Worm (Caenorhabditis elegans) whole organism, L4 larva: Measurements from ENCODE around the gene ptr-25.
A peak's percentile ranks its signal among the peaks of the same experiment; 100 is the strongest.

Experiments
- D1046.2 ChIP-seq: fragments of 200-800 bp; sonication (Bioruptor generic); IDR thresholded peaks from 2 replicates; pipeline ENCODE4 v1.3.6; 2022; ENCODE audit warnings: missing genetic modification characterization, missing compliant biosample characterization
- F44E2.7 ChIP-seq: fragments of 200-800 bp; sonication (Bioruptor generic); IDR thresholded peaks from 2 replicates; pipeline ENCODE4 v2.1.2; 2022; ENCODE audit warnings: missing genetic modification characterization, missing compliant biosample characterization
- F49E8.2 ChIP-seq: sonication (generic microtip); optimal IDR thresholded peaks from 2 replicates; lab custom pipeline; 2016; ENCODE audit warnings: missing compliant biosample characterization, mild to moderate bottlenecking, missing genetic modification characterization, borderline replicate concordance
- R02D3.7 ChIP-seq: fragments of 150-350 bp; sonication (generic microtip); optimal IDR thresholded peaks from 3 replicates; lab custom pipeline; 2014; ENCODE audit warnings: missing biosample characterization, missing genetic modification characterization
- Y105C5A.15 ChIP-seq: fragments of 200-800 bp; sonication (Bioruptor generic); IDR thresholded peaks from 2 replicates; pipeline ENCODE4 v1.3.6; 2022; ENCODE audit warnings: missing genetic modification characterization, missing compliant biosample characterization
- Y48G9A.11 ChIP-seq: fragments of 200-800 bp; sonication (Bioruptor generic); IDR thresholded peaks from 2 replicates; pipeline ENCODE4 v1.3.6; 2022; ENCODE audit warnings: missing genetic modification reagents, missing genetic modification characterization, missing compliant biosample characterization
- ZK546.5 ChIP-seq, 2 experiments: sonication (generic microtip); optimal IDR thresholded peaks; 2 replicates each; lab custom pipeline; 2017; ENCODE audit warnings: missing biosample characterization in 2 of 2, missing genetic modification characterization in 2 of 2
- aha-1 ChIP-seq: fragments of 150-350 bp; peaks from one replicate; lab custom pipeline; 2014; ENCODE audit warnings: missing biosample characterization, missing genetic modification characterization
- aly-2 ChIP-seq: sonication (generic microtip); optimal IDR thresholded peaks from 2 replicates; lab custom pipeline; 2018; ENCODE audit warnings: missing biosample characterization, missing genetic modification characterization
- ama-1 ChIP-seq: fragments of 150-350 bp; optimal IDR thresholded peaks from 2 replicates; lab custom pipeline; 2014; ENCODE audit warnings: inconsistent platforms, mixed read lengths
- arid-1 ChIP-seq: fragments of 200-800 bp; sonication (Bioruptor generic); conservative IDR thresholded peaks from 2 replicates; pipeline ENCODE4 v1.3.6; 2022; ENCODE audit warnings: missing genetic modification reagents, missing genetic modification characterization, missing compliant biosample characterization
- attf-4 ChIP-seq: sonication (generic microtip); optimal IDR thresholded peaks from 3 replicates; lab custom pipeline; 2017; ENCODE audit warnings: missing biosample characterization, missing genetic modification characterization
- ceh-20 ChIP-seq: fragments of 200-800 bp; sonication (Bioruptor generic); IDR thresholded peaks from 2 replicates; pipeline ENCODE4 v1.3.6; 2022; ENCODE audit warnings: missing genetic modification reagents, missing genetic modification characterization, missing compliant biosample characterization
- ceh-28 ChIP-seq: fragments of 150-350 bp; optimal IDR thresholded peaks from 2 replicates; lab custom pipeline; 2014; ENCODE audit warnings: missing biosample characterization, missing genetic modification reagents, missing genetic modification characterization
- ceh-62 ChIP-seq: sonication (generic microtip); optimal IDR thresholded peaks from 2 replicates; lab custom pipeline; 2017; ENCODE audit warnings: missing biosample characterization, missing genetic modification characterization
- daf-12 ChIP-seq: fragments of 150-350 bp; optimal IDR thresholded peaks from 2 replicates; lab custom pipeline; 2014; ENCODE audit warnings: missing biosample characterization, missing genetic modification reagents, missing genetic modification characterization
- daf-16 ChIP-seq, 3 experiments: sonication (generic microtip); optimal IDR thresholded peaks; 2 replicates each; lab custom pipeline; 2016 to 2017; ENCODE audit warnings: missing genetic modification characterization in 3 of 3, missing genetic modification reagents in 3 of 3, mild to moderate bottlenecking in 2 of 3, missing compliant biosample characterization in 2 of 3, missing biosample characterization in 1 of 3, moderate library complexity in 1 of 3
- daf-8 ChIP-seq: fragments of 200-800 bp; sonication (Bioruptor generic); IDR thresholded peaks from 2 replicates; pipeline ENCODE4 v1.3.6; 2022; ENCODE audit warnings: missing genetic modification characterization, missing compliant biosample characterization
- dmd-9 ChIP-seq: fragments of 200-800 bp; sonication (Bioruptor generic); IDR thresholded peaks from 2 replicates; pipeline ENCODE4 v1.3.6; 2022; ENCODE audit warnings: missing genetic modification reagents, missing genetic modification characterization, missing compliant biosample characterization
- dpl-1 ChIP-seq: fragments of 150-350 bp; optimal IDR thresholded peaks from 2 replicates; lab custom pipeline; 2014; ENCODE audit warnings: missing biosample characterization, missing genetic modification reagents, missing genetic modification characterization
- fkh-10 ChIP-seq: fragments of 150-350 bp; optimal IDR thresholded peaks from 2 replicates; lab custom pipeline; 2014; ENCODE audit warnings: missing biosample characterization, missing genetic modification reagents, missing genetic modification characterization
- fos-1 ChIP-seq: fragments of 150-350 bp; optimal IDR thresholded peaks from 2 replicates; lab custom pipeline; 2014; ENCODE audit warnings: missing biosample characterization, missing genetic modification characterization
- hif-1 ChIP-seq, 2 experiments: sonication (generic microtip); optimal IDR thresholded peaks; 2 replicates each; lab custom pipeline; 2016 to 2017; ENCODE audit warnings: missing compliant biosample characterization in 2 of 2, missing genetic modification characterization in 2 of 2, missing genetic modification reagents in 2 of 2, missing genotype in 2 of 2, mild to moderate bottlenecking in 1 of 2
- hlh-11 ChIP-seq: fragments of 200-800 bp; sonication (Bioruptor generic); optimal IDR thresholded peaks from 2 replicates; lab custom pipeline; 2018; ENCODE audit warnings: mild to moderate bottlenecking, missing genetic modification characterization, missing compliant biosample characterization
- hmg-1.1 ChIP-seq: fragments of 200-800 bp; sonication (Bioruptor generic); IDR thresholded peaks from 2 replicates; pipeline ENCODE4 v1.3.6; 2022; ENCODE audit warnings: missing genetic modification reagents, missing genetic modification characterization, missing compliant biosample characterization
- lin-1 ChIP-seq: fragments of 200-800 bp; sonication (Bioruptor generic); IDR thresholded peaks from 2 replicates; pipeline ENCODE4 v1.3.6; 2022; ENCODE audit warnings: missing genetic modification reagents, missing genetic modification characterization, missing compliant biosample characterization
- lin-13 ChIP-seq: fragments of 150-350 bp; optimal IDR thresholded peaks from 2 replicates; lab custom pipeline; 2014; ENCODE audit warnings: missing biosample characterization, missing genetic modification reagents, missing genetic modification characterization
- lin-15B ChIP-seq: fragments of 150-350 bp; sonication (generic microtip); optimal IDR thresholded peaks from 3 replicates; lab custom pipeline; 2014; ENCODE audit warnings: missing biosample characterization, missing genetic modification characterization
- lin-29 ChIP-seq: fragments of 200-800 bp; sonication (Bioruptor generic); IDR thresholded peaks from 2 replicates; pipeline ENCODE4 v1.3.6; 2022; ENCODE audit warnings: missing genetic modification reagents, missing genetic modification characterization, missing compliant biosample characterization
- lin-39 ChIP-seq: fragments of 150-350 bp; optimal IDR thresholded peaks from 2 replicates; lab custom pipeline; 2014; ENCODE audit warnings: missing biosample characterization, missing genetic modification reagents, missing genetic modification characterization
- lir-3 ChIP-seq: sonication (generic microtip); optimal IDR thresholded peaks from 2 replicates; lab custom pipeline; 2016; ENCODE audit warnings: mild to moderate bottlenecking, missing genetic modification characterization, missing compliant biosample characterization
- mdt-29 ChIP-seq: fragments of 200-800 bp; sonication (Bioruptor generic); IDR thresholded peaks from 2 replicates; pipeline ENCODE4 v1.3.6; 2022; ENCODE audit warnings: missing genetic modification reagents, missing genetic modification characterization, missing compliant biosample characterization
- mxl-2 ChIP-seq: fragments of 200-800 bp; sonication (Bioruptor generic); conservative IDR thresholded peaks from 2 replicates; pipeline ENCODE4 v1.3.6; 2022; ENCODE audit warnings: missing genetic modification reagents, missing genetic modification characterization, missing compliant biosample characterization
- nhr-10 ChIP-seq: fragments of 150-350 bp; optimal IDR thresholded peaks from 2 replicates; lab custom pipeline; 2014; ENCODE audit warnings: missing biosample characterization, missing genetic modification characterization
- nhr-11 ChIP-seq: fragments of 150-350 bp; optimal IDR thresholded peaks from 2 replicates; lab custom pipeline; 2014; ENCODE audit warnings: missing biosample characterization, missing genetic modification characterization
- nhr-42 ChIP-seq: fragments of 200-800 bp; sonication (Bioruptor generic); IDR thresholded peaks from 2 replicates; pipeline ENCODE4 v1.3.6; 2022; ENCODE audit warnings: missing genetic modification characterization, missing compliant biosample characterization
- nhr-48 ChIP-seq: sonication (generic microtip); optimal IDR thresholded peaks from 2 replicates; lab custom pipeline; 2016; ENCODE audit warnings: mild to moderate bottlenecking, missing genetic modification characterization, missing compliant biosample characterization
- nhr-77 ChIP-seq: fragments of 150-350 bp; optimal IDR thresholded peaks from 2 replicates; lab custom pipeline; 2014; ENCODE audit warnings: missing biosample characterization, missing genetic modification characterization
- pqm-1 ChIP-seq: sonication (generic microtip); optimal IDR thresholded peaks from 2 replicates; lab custom pipeline; 2017; ENCODE audit warnings: missing biosample characterization, missing genetic modification characterization
- rbr-2 ChIP-seq: sonication (generic microtip); optimal IDR thresholded peaks from 2 replicates; lab custom pipeline; 2016; ENCODE audit warnings: missing genotype, missing genetic modification characterization, missing compliant biosample characterization
- saeg-2 ChIP-seq: fragments of 200-800 bp; sonication (Bioruptor generic); IDR thresholded peaks from 2 replicates; pipeline ENCODE4 v1.3.6; 2022; ENCODE audit warnings: missing genetic modification reagents, missing genetic modification characterization, missing compliant biosample characterization
- sdz-12 ChIP-seq: fragments of 200-800 bp; sonication (Bioruptor generic); optimal IDR thresholded peaks from 2 replicates; lab custom pipeline; 2018; ENCODE audit warnings: mild to moderate bottlenecking, missing genetic modification characterization, missing compliant biosample characterization
- skn-1 ChIP-seq: fragments of 150-350 bp; optimal IDR thresholded peaks from 2 replicates; lab custom pipeline; 2014; ENCODE audit warnings: missing biosample characterization, missing genetic modification characterization
- snpc-4 ChIP-seq: fragments of 150-350 bp; optimal IDR thresholded peaks from 2 replicates; lab custom pipeline; 2014; ENCODE audit warnings: missing biosample characterization, missing genetic modification characterization
- spr-3 ChIP-seq: fragments of 200-800 bp; sonication (Bioruptor generic); optimal IDR thresholded peaks from 2 replicates; lab custom pipeline; 2018; ENCODE audit warnings: mild to moderate bottlenecking, missing genetic modification characterization, missing compliant biosample characterization
- tag-97 ChIP-seq: fragments of 200-800 bp; sonication (Bioruptor generic); IDR thresholded peaks from 2 replicates; pipeline ENCODE4 v1.3.6; 2022; ENCODE audit warnings: missing genetic modification characterization, missing compliant biosample characterization
- unc-130 ChIP-seq: sonication (generic microtip); optimal IDR thresholded peaks from 2 replicates; lab custom pipeline; 2016; ENCODE audit warnings: missing genetic modification reagents, missing genetic modification characterization, missing compliant biosample characterization
- unc-39 ChIP-seq: sonication (generic microtip); optimal IDR thresholded peaks from 2 replicates; lab custom pipeline; 2017; ENCODE audit warnings: missing biosample characterization, missing genetic modification characterization
- unc-62 ChIP-seq, 3 experiments: fragments of 150-350 bp in 1 of 3; sonication (generic microtip); optimal IDR thresholded peaks in 2 of 3; peaks in 1 of 3; 1 replicate in 1 of 3; 2 replicates in 2 of 3; lab custom pipeline; 2014 to 2017; ENCODE audit warnings: missing biosample characterization in 3 of 3, missing genetic modification characterization in 3 of 3, missing genetic modification reagents in 3 of 3, missing genotype in 1 of 3
- vab-7 ChIP-seq: fragments of 200-800 bp; sonication (Bioruptor generic); IDR thresholded peaks from 2 replicates; pipeline ENCODE4 v1.3.6; 2022; ENCODE audit warnings: missing genetic modification reagents, missing genetic modification characterization, missing compliant biosample characterization
- zip-2 ChIP-seq: fragments of 150-350 bp; optimal IDR thresholded peaks from 2 replicates; lab custom pipeline; 2014; ENCODE audit warnings: missing biosample characterization, missing genetic modification characterization

ptr-25 gene

DNA sequence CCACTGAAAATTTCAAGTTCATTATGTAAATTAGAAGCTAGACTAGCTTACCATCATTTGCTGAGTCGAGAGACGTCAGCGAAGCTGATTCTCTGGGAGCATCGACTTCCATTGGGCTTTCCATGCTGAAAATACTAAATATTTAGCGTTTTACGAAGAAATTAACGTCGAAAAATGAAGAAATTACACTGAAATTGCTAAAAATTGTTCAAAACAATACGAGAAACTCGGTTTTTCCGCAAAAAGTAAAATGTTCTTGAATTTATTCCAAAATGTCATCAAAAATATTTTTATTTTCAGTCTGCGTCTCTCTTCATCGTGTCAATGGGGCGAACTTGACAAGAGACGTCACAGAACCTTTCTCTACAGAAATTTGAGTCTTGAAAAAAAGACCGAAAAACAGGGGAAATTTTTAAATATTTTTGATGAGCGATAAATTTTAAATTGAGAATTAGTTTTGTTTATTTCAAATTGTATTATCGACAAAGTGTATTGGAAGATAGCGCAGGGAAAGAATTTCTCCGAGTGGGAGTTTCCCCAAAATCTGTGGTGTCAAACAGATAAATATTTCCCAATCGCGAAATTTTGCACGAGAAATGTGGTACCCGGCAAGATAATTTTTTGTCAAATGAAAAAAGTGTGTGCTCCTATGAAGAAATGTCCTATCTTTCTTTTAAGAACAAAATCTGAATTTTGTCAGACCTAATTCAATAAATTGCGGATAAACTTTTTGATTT is 27.3 kb upstream of the ptr-25 start, which contains the start of gene ecps-1 (continued):
- TF ChIP-seq hlh-11 (tag; lab: Kevin White, UChicago) (peak; percentile 70), zip-2 (no peak), ama-1 (lab: Kevin White, UChicago) (no peak), nhr-10 (tag; lab: Kevin White, UChicago) (peak; percentile 42), skn-1 (no peak), snpc-4 (tag; lab: Kevin White, UChicago) (no peak), pqm-1 (tag; lab: Kevin White, UChicago) (no peak), Y105C5A.15 (GFP tag; lab: Robert Waterston, UW) (no peak), arid-1 (GFP tag; lab: Robert Waterston, UW) (peak; percentile 86), daf-12 (tag; lab: Kevin White, UChicago) (no peak), unc-130 (GFP tag; lab: Kevin White, UChicago) (peak; percentile 94), lin-1 (GFP tag; lab: Robert Waterston, UW) (peak; percentile 34; the same call in 1 of the 2 replicates), vab-7 (GFP tag; lab: Robert Waterston, UW) (peak; percentile 82), lir-3 (tag; lab: Kevin White, UChicago) (peak; percentile 21), nhr-42 (GFP tag; lab: Robert Waterston, UW) (peak; percentile 78), nhr-11 (tag; lab: Kevin White, UChicago) (peak; percentile 61), lin-15B (tag; lab: Kevin White, UChicago) (peak; percentile 88), R02D3.7 (no peak), dmd-9 (GFP tag; lab: Robert Waterston, UW) (peak; percentile 86), aly-2 (tag; lab: Kevin White, UChicago) (no peak), sdz-12 (GFP tag; lab: Kevin White, UChicago) (no peak), saeg-2 (GFP tag; lab: Robert Waterston, UW) (no peak), lin-39 (tag; lab: Kevin White, UChicago) (no peak), F49E8.2 (tag; lab: Kevin White, UChicago) (peak; percentile 67), unc-62 (GFP tag; optimal IDR thresholded peaks at IDR 0.05 in 1 of 2; lab: Kevin White, UChicago) (no peak), unc-62 (tag; optimal IDR thresholded peaks at IDR 0.05; lab: Kevin White, UChicago) (no peak), attf-4 (no peak), daf-8 (GFP tag; lab: Robert Waterston, UW) (no peak), lin-13 (GFP tag; lab: Kevin White, UChicago) (no peak), hif-1 (tag; optimal IDR thresholded peaks at IDR 0.05; lab: Kevin White, UChicago) (peak in 1 of 2 experiments; percentile 92), mdt-29 (GFP tag; lab: Robert Waterston, UW) (peak; percentile 64), lin-29 (GFP tag; lab: Robert Waterston, UW) (no peak), spr-3 (no peak), dpl-1 (GFP tag; lab: Kevin White, UChicago) (peak; percentile 81), daf-16 (GFP tag; optimal IDR thresholded peaks at IDR 0.05; lab: Kevin White, UChicago) (no peak), daf-16 (tag; optimal IDR thresholded peaks at IDR 0.05; lab: Kevin White, UChicago) (peak; percentile 53), rbr-2 (tag; lab: Kevin White, UChicago) (peak; percentile 60), D1046.2 (GFP tag; lab: Robert Waterston, UW) (no peak), aha-1 (tag; lab: Kevin White, UChicago) (peak; percentile 94), hmg-1.1 (GFP tag; lab: Robert Waterston, UW) (peak; percentile 75), unc-39 (tag; lab: Kevin White, UChicago) (no peak), nhr-48 (tag; lab: Kevin White, UChicago) (no peak), fos-1 (peak; percentile 12), F44E2.7 (no peak), fkh-10 (GFP tag; lab: Kevin White, UChicago) (peak; percentile 26), ceh-62 (tag; lab: Kevin White, UChicago) (no peak), ZK546.5 (tag; optimal IDR thresholded peaks at IDR 0.05; lab: Kevin White, UChicago) (no peak), ceh-20 (peak; percentile 70; the same call in 1 of the 2 replicates), nhr-77 (tag; lab: Kevin White, UChicago) (peak; percentile 84), Y48G9A.11 (GFP tag; lab: Robert Waterston, UW) (peak; percentile 78), tag-97 (no peak), ceh-28 (tag; lab: Kevin White, UChicago) (no peak), mxl-2 (GFP tag; lab: Robert Waterston, UW) (no peak)
